Worm (Caenorhabditis elegans) whole organism, L2 larva: Measurements from ENCODE around the gene C29E4.12.

Experiments
- C34F6.9 ChIP-seq: fragments of 150-350 bp; optimal IDR thresholded peaks from 2 replicates; lab custom pipeline; 2014; ENCODE audit warnings: missing biosample characterization, missing genetic modification characterization
- R02D3.7 ChIP-seq: fragments of 150-350 bp; optimal IDR thresholded peaks from 2 replicates; lab custom pipeline; 2014; ENCODE audit warnings: missing biosample characterization, missing genetic modification characterization
- ZK546.5 ChIP-seq: sonication (generic microtip); optimal IDR thresholded peaks from 2 replicates; lab custom pipeline; 2017; ENCODE audit warnings: missing biosample characterization, missing genetic modification characterization
- aly-2 ChIP-seq: fragments of 150-350 bp; optimal IDR thresholded peaks from 2 replicates; lab custom pipeline; 2014; ENCODE audit warnings: missing biosample characterization, missing genetic modification characterization
- ama-1 ChIP-seq: fragments of 150-350 bp; optimal IDR thresholded peaks from 2 replicates; lab custom pipeline; 2018; ENCODE audit warnings: inconsistent platforms
- blmp-1 ChIP-seq: sonication (generic microtip); optimal IDR thresholded peaks from 2 replicates; lab custom pipeline; 2017; ENCODE audit warnings: missing genetic modification characterization, mild to moderate bottlenecking, missing compliant biosample characterization, antibody characterized with exemption, moderate library complexity; ENCODE audit not compliant: insufficient read depth
- ceh-16 ChIP-seq: fragments of 150-350 bp; optimal IDR thresholded peaks from 2 replicates; lab custom pipeline; 2014; ENCODE audit warnings: missing biosample characterization, missing genetic modification characterization
- crh-2 ChIP-seq: sonication (generic microtip); optimal IDR thresholded peaks from 2 replicates; lab custom pipeline; 2017; ENCODE audit warnings: missing biosample characterization, missing genetic modification characterization
- egl-27 ChIP-seq: sonication (generic microtip); optimal IDR thresholded peaks from 3 replicates; lab custom pipeline; 2017; ENCODE audit warnings: missing biosample characterization, missing genetic modification reagents, missing genetic modification characterization
- elt-1 ChIP-seq: fragments of 150-350 bp; optimal IDR thresholded peaks from 2 replicates; lab custom pipeline; 2014; ENCODE audit warnings: missing biosample characterization, missing genetic modification characterization
- fos-1 ChIP-seq: fragments of 150-350 bp; optimal IDR thresholded peaks from 2 replicates; lab custom pipeline; 2014; ENCODE audit warnings: missing biosample characterization, missing genetic modification characterization
- gmeb-1 ChIP-seq: fragments of 150-350 bp; optimal IDR thresholded peaks from 2 replicates; lab custom pipeline; 2014; ENCODE audit warnings: missing biosample characterization, missing genetic modification characterization
- lin-39 ChIP-seq: fragments of 150-350 bp; optimal IDR thresholded peaks from 2 replicates; lab custom pipeline; 2014; ENCODE audit warnings: missing biosample characterization, missing genetic modification reagents, missing genetic modification characterization
- mdl-1 ChIP-seq, 2 experiments: fragments of 150-350 bp in 1 of 2; sonication (generic microtip) in 1 of 2; optimal IDR thresholded peaks; 2 replicates each; lab custom pipeline; 2017; ENCODE audit warnings: missing biosample characterization in 2 of 2, missing genetic modification characterization in 2 of 2
- nhr-10 ChIP-seq: sonication (generic microtip); optimal IDR thresholded peaks from 2 replicates; lab custom pipeline; 2017; ENCODE audit warnings: missing biosample characterization, missing genetic modification characterization
- nhr-11 ChIP-seq: fragments of 150-350 bp; optimal IDR thresholded peaks from 2 replicates; lab custom pipeline; 2014; ENCODE audit warnings: missing biosample characterization, missing genetic modification characterization
- nhr-12 ChIP-seq: fragments of 150-350 bp; optimal IDR thresholded peaks from 2 replicates; lab custom pipeline; 2014; ENCODE audit warnings: missing biosample characterization, missing genetic modification characterization
- nhr-129 ChIP-seq: fragments of 150-350 bp; optimal IDR thresholded peaks from 2 replicates; lab custom pipeline; 2014; ENCODE audit warnings: missing biosample characterization, missing genetic modification characterization
- nhr-21 ChIP-seq: fragments of 150-350 bp; optimal IDR thresholded peaks from 2 replicates; lab custom pipeline; 2014; ENCODE audit warnings: missing biosample characterization, missing genetic modification characterization
- nhr-23 ChIP-seq: fragments of 150-350 bp; optimal IDR thresholded peaks from 2 replicates; lab custom pipeline; 2014; ENCODE audit warnings: missing biosample characterization, missing genetic modification reagents, missing genetic modification characterization
- nhr-237 ChIP-seq: fragments of 150-350 bp; optimal IDR thresholded peaks from 2 replicates; lab custom pipeline; 2014; ENCODE audit warnings: missing biosample characterization, missing genetic modification characterization
- nhr-25 ChIP-seq: fragments of 150-350 bp; sonication (generic microtip); optimal IDR thresholded peaks from 3 replicates; lab custom pipeline; 2014; ENCODE audit warnings: missing biosample characterization, missing genetic modification characterization
- nhr-6 ChIP-seq: fragments of 150-350 bp; optimal IDR thresholded peaks from 2 replicates; lab custom pipeline; 2014; ENCODE audit warnings: missing biosample characterization, missing genetic modification characterization
- nhr-77 ChIP-seq: fragments of 150-350 bp; optimal IDR thresholded peaks from 2 replicates; lab custom pipeline; 2014; ENCODE audit warnings: missing biosample characterization, missing genetic modification characterization
- peb-1 ChIP-seq: fragments of 150-350 bp; optimal IDR thresholded peaks from 2 replicates; lab custom pipeline; 2014; ENCODE audit warnings: missing biosample characterization, missing genetic modification characterization
- sem-4 ChIP-seq: fragments of 150-350 bp; optimal IDR thresholded peaks from 2 replicates; lab custom pipeline; 2014; ENCODE audit warnings: missing biosample characterization, missing genetic modification reagents, missing genetic modification characterization
- sma-9 ChIP-seq, 2 experiments: fragments of 150-350 bp in 1 of 2; sonication (generic microtip) in 1 of 2; optimal IDR thresholded peaks; 2 replicates each; lab custom pipeline; 2014 to 2016; ENCODE audit warnings: missing genetic modification characterization in 2 of 2, mild to moderate bottlenecking in 1 of 2, missing biosample characterization in 1 of 2, missing compliant biosample characterization in 1 of 2, missing genetic modification reagents in 1 of 2, moderate library complexity in 1 of 2
- snpc-4 ChIP-seq: fragments of 150-350 bp; optimal IDR thresholded peaks from 2 replicates; lab custom pipeline; 2014; ENCODE audit warnings: missing biosample characterization, missing genetic modification characterization
- unc-55 ChIP-seq: fragments of 150-350 bp; sonication (generic microtip); optimal IDR thresholded peaks from 3 replicates; lab custom pipeline; 2014; ENCODE audit warnings: missing biosample characterization, missing genetic modification reagents, missing genetic modification characterization
- unc-62 ChIP-seq: fragments of 150-350 bp; optimal IDR thresholded peaks from 2 replicates; lab custom pipeline; 2014; ENCODE audit warnings: missing biosample characterization, missing genetic modification reagents, missing genetic modification characterization
- zag-1 ChIP-seq: fragments of 150-350 bp; optimal IDR thresholded peaks from 2 replicates; lab custom pipeline; 2014; ENCODE audit warnings: missing biosample characterization, missing genetic modification characterization
- ztf-1 ChIP-seq: fragments of 200-800 bp; sonication (Bioruptor generic); conservative IDR thresholded peaks from 2 replicates; pipeline ENCODE4 v1.3.6; 2022; ENCODE audit warnings: missing genetic modification characterization, missing compliant biosample characterization
- ztf-4 ChIP-seq: fragments of 150-350 bp; optimal IDR thresholded peaks from 2 replicates; lab custom pipeline; 2014; ENCODE audit warnings: missing biosample characterization, missing genetic modification characterization

The C29E4.12 gene

DNA sequence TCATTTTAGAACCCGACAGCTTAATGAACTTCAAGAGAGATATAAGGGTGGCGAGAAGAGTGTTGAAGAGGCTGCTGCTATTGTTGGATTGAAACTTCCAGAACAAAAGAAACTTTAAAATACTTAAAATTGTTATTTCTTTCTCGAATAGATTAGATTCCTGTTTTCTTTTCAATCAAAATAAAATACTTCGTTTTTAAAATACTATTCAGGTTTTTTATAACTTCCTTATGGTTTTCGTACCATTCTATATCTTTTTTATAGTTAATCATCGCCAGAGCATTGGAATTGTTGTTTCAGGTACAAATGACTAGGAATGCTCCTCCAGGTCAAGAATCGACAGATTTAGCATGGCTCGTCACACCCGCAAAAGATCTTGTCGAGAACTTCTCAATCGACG is 466 bp downstream of the C29E4.12 start, which contains the start of gene kle-2:
Gene kle-2 (plus strand): TSS at position 301 of the 400 bp plus-strand sequence.
- TF ChIP-seq R02D3.7, result no peak
- TF ChIP-seq unc-62 (GFP tag; lab: Kevin White, UChicago), result no peak
- TF ChIP-seq nhr-21 (tag; lab: Kevin White, UChicago), result no peak
- no peak for TF ChIP-seq zag-1
- TF ChIP-seq snpc-4 (tag; lab: Kevin White, UChicago), result no peak
- TF ChIP-seq sma-9 (GFP tag; optimal IDR thresholded peaks at IDR 0.05; lab: Kevin White, UChicago), result no peak
- no peak for TF ChIP-seq sma-9 (tag; optimal IDR thresholded peaks at IDR 0.05; lab: Kevin White, UChicago)
- TF ChIP-seq nhr-10, result no peak
- TF ChIP-seq nhr-25, result no peak
- TF ChIP-seq aly-2 (tag; lab: Kevin White, UChicago), result no peak

DNA sequence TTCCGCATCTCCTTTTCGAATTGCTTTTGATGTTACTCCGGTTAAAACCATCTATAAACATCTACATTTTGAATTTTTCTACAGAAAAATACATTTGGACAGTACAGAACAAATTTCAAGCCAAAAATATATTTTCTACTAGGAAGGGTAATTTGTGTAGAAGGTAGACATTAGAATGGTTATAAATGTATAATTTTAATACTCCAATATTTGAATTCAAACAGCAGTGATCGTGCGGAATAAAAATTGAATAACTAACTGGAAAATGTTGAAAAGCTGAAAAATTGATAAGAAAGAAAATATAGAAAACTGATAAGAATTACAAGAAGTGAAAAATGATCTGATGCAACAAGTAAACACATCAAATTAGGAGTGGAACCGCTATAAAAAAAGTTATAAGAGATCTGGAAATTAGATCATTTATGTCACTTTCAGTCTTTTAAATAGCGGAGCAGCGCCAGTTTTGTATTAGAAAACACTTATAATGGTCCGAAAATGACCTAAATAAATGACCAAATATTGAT is 6.1 kb downstream of the C29E4.12 start, which contains the start of gene gsto-1:
Gene gsto-1 (minus strand): TSS at position 51 of the 524 bp plus-strand sequence.
- TF ChIP-seq fos-1 (peak; percentile 26), crh-2 (peak; percentile 8), nhr-129 (peak; percentile 31), egl-27 (no peak), C34F6.9 (tag; lab: Kevin White, UChicago) (no peak), ztf-4 (tag; lab: Kevin White, UChicago) (no peak), gmeb-1 (tag; lab: Kevin White, UChicago) (peak; percentile 6), nhr-77 (tag; lab: Kevin White, UChicago) (no peak), lin-39 (no peak), ZK546.5 (tag; lab: Kevin White, UChicago) (no peak)

DNA sequence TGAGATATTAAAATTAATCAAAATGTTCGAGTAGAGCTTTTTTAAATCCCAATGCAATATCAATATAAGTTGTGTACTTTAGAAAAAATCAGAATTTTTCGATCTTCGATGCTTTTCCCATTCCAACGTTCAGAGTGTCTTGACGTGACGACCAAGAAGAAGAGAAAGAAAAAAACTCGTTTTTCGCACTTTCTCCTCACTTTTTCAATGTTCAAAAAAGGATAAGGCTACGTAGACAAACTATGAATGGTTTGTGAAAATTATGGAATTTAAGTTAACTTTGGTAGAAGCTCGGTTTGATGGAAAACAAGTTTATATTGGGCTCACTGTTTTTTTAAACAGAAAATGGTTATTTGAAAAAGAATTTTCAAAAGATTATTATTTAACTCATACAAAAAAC is 6.7 kb downstream of the C29E4.12 start:
- TF ChIP-seq nhr-12 (tag; lab: Kevin White, UChicago) (no peak), blmp-1 (tag; lab: Kevin White, UChicago) (no peak), nhr-6 (tag; lab: Kevin White, UChicago) (no peak), ZK546.5 (tag; lab: Kevin White, UChicago) (no peak), lin-39 (no peak), nhr-11 (tag; lab: Kevin White, UChicago) (no peak), unc-55 (no peak), ceh-16 (no peak), fos-1 (no peak), sem-4 (tag; lab: Kevin White, UChicago) (no peak), nhr-23 (tag; lab: Kevin White, UChicago) (no peak), R02D3.7 (no peak), nhr-25 (no peak), nhr-10 (no peak)

DNA sequence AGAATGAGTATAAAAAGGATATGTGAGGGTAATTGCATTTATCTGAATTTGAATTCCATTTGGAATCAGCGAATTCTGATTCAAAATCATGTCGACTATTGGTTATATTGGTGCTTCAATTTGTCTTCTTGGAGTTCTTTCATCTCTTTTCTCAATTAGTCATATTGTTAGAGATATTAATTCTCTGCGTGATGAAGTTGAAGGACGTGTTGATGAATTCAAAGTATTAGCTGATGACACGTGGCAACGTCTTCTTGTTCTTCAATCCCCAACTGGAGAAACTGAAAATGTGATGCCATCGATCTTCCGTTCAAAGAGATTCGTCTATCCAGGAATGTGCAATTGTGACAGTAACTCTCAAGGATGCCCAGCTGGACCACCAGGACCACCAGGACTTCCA is 7.9 kb downstream of the C29E4.12 start, which contains the start of gene col-90:
Gene col-90 (plus strand): TSS at position 37 of the 400 bp plus-strand sequence.
- TF ChIP-seq ztf-1 (GFP tag; lab: Robert Waterston, UW) (no peak), ama-1 (lab: Kevin White, UChicago) (peak; percentile 59), peb-1 (tag; lab: Kevin White, UChicago) (no peak), sem-4 (tag; lab: Kevin White, UChicago) (no peak), nhr-77 (tag; lab: Kevin White, UChicago) (no peak)

DNA sequence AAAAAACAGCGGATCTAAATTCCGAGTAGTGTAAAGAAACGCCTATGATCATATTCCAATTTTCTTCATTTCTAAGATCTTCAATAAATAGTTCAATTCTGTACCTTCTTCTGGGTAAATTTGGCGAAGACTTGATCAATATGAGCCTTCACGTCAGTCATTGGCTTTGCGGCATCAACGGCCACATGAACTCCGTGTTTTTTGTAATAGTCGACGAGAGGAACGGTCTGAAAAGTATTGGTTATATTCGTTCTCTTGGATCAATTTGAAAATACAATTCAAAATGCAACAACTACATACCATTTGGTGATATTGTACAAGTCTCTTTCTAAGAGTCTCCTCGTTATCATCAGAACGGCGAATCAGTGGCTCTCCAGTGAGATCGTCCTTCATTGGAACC is 9.5 kb downstream of the C29E4.12 start:
- no peak for TF ChIP-seq mdl-1 (tag; optimal IDR thresholded peaks at IDR 0.05; lab: Kevin White, UChicago)
- no peak for TF ChIP-seq nhr-11 (tag; lab: Kevin White, UChicago)
- no peak for TF ChIP-seq nhr-237 (tag; lab: Kevin White, UChicago)
- no peak for TF ChIP-seq elt-1 (tag; lab: Kevin White, UChicago)
- peak; percentile 76 for TF ChIP-seq ama-1 (lab: Kevin White, UChicago)
- TF ChIP-seq zag-1, result no peak
- no peak for TF ChIP-seq ztf-4 (tag; lab: Kevin White, UChicago)
- TF ChIP-seq nhr-21 (tag; lab: Kevin White, UChicago), result no peak
